Worm (Caenorhabditis elegans) whole organism, L4/young adult: ENCODE results near the gene C17H11.1.
"Not testable (repeated sequence)": the region's sequence is repeated elsewhere in the genome, so short reads cannot be mapped to it uniquely, and the experiment has no call there.

Experiments used
- W03F9.2 ChIP-seq: fragments of 150-350 bp; optimal IDR thresholded peaks from 2 replicates; lab custom pipeline; 2014; ENCODE audit warnings: missing biosample characterization, missing genetic modification characterization
- dao-5 ChIP-seq: sonication (generic microtip); optimal IDR thresholded peaks from 2 replicates; lab custom pipeline; 2016; ENCODE audit warnings: missing genotype, missing genetic modification characterization, moderate library complexity, missing compliant biosample characterization
- him-1 ChIP-seq: sonication (generic microtip); optimal IDR thresholded peaks from 2 replicates; lab custom pipeline; 2016; ENCODE audit warnings: missing genotype, missing genetic modification reagents, missing genetic modification characterization, missing compliant biosample characterization

Gene C17H11.1

ce11 chrX:8158975-8159813, 14.5 kb upstream of the C17H11.1 start, which contains the start of gene hil-3:
hil-3 (plus strand) TSS chrX:8159169.
- TF ChIP-seq W03F9.2 (tag; lab: Kevin White, UChicago) (no peak), him-1 (no peak), dao-5 (tag; lab: Kevin White, UChicago) (no peak)

ce11 chrX:8160016-8160415, 13.7 kb upstream of the C17H11.1 start:
- TF ChIP-seq him-1 (no peak), W03F9.2 (tag; lab: Kevin White, UChicago) (no peak), dao-5 (tag; lab: Kevin White, UChicago) (no peak)

ce11 chrX:8162793-8163192, 10.9 kb upstream of the C17H11.1 start, which contains the start of gene F22F1.3:
F22F1.3 (minus strand) TSS chrX:8163073.
- TF ChIP-seq dao-5 (tag; lab: Kevin White, UChicago) (no peak), him-1 (no peak), W03F9.2 (tag; lab: Kevin White, UChicago) (no peak)

ce11 chrX:8163555-8163954, 10.2 kb upstream of the C17H11.1 start:
- TF ChIP-seq him-1 (peak; percentile 77), dao-5 (tag; lab: Kevin White, UChicago) (no peak), W03F9.2 (tag; lab: Kevin White, UChicago) (no peak)

ce11 chrX:8169534-8169933, 4.2 kb upstream of the C17H11.1 start, which contains the start of gene C17H11.2:
C17H11.2 (plus strand) TSS chrX:8169930.
- TF ChIP-seq him-1 (no peak), W03F9.2 (tag; lab: Kevin White, UChicago) (no peak), dao-5 (tag; lab: Kevin White, UChicago) (no peak)

- TF ChIP-seq dao-5 (tag; lab: Kevin White, UChicago); him-1; W03F9.2 (tag; lab: Kevin White, UChicago): not testable (repeated sequence)
Observed at ce11 chrX:8181590-8182311, 8.0 kb downstream of the C17H11.1 start, which contains the start of gene C17H11.4. C17H11.4 (minus strand) TSS chrX:8181640.

- TF ChIP-seq W03F9.2 (tag; lab: Kevin White, UChicago) (no peak), dao-5 (tag; lab: Kevin White, UChicago) (no peak), him-1 (no peak)
Observed at ce11 chrX:8185037-8185436, 11.3 kb downstream of the C17H11.1 start, which contains the start of gene C17H11.5. C17H11.5 (minus strand) TSS chrX:8185137.

ce11 chrX:8193213-8193612, 19.5 kb downstream of the C17H11.1 start:
- no peak for TF ChIP-seq him-1
- TF ChIP-seq W03F9.2 (tag; lab: Kevin White, UChicago), result no peak
- TF ChIP-seq dao-5 (tag; lab: Kevin White, UChicago), result no peak

- TF ChIP-seq W03F9.2 (tag; lab: Kevin White, UChicago) (no peak), him-1 (no peak), dao-5 (tag; lab: Kevin White, UChicago) (no peak)
Observed at ce11 chrX:8200206-8200605, 26.5 kb downstream of the C17H11.1 start.

- TF ChIP-seq him-1 (no peak), W03F9.2 (tag; lab: Kevin White, UChicago) (no peak), dao-5 (tag; lab: Kevin White, UChicago) (no peak)
Observed at ce11 chrX:8201210-8201609, 27.5 kb downstream of the C17H11.1 start.

ce11 chrX:8203684-8204083, 30.0 kb downstream of the C17H11.1 start, which contains the start of gene C17H11.6:
C17H11.6 (minus strand) TSS chrX:8203784.
- TF ChIP-seq W03F9.2 (tag; lab: Kevin White, UChicago), result no peak
- no peak for TF ChIP-seq him-1
- TF ChIP-seq dao-5 (tag; lab: Kevin White, UChicago), result no peak

ce11 chrX:8204475-8204874, 30.8 kb downstream of the C17H11.1 start:
- no peak for TF ChIP-seq him-1
- TF ChIP-seq W03F9.2 (tag; lab: Kevin White, UChicago), result no peak
- TF ChIP-seq dao-5 (tag; lab: Kevin White, UChicago), result no peak

ce11 chrX:8205919-8206318, 32.2 kb downstream of the C17H11.1 start:
- TF ChIP-seq him-1 (no peak), W03F9.2 (tag; lab: Kevin White, UChicago) (no peak), dao-5 (tag; lab: Kevin White, UChicago) (no peak)

- TF ChIP-seq W03F9.2 (tag; lab: Kevin White, UChicago), result no peak
- TF ChIP-seq dao-5 (tag; lab: Kevin White, UChicago), result no peak
- no peak for TF ChIP-seq him-1
Observed at ce11 chrX:8210999-8211398, 37.3 kb downstream of the C17H11.1 start, which contains the start of gene cdd-1. cdd-1 (minus strand) TSS chrX:8211149.
